Fruit fly (Drosophila melanogaster) whole organism, wandering third instar larva: ENCODE measurements around the gene CG33061.
A peak's percentile ranks its signal among the peaks of the same experiment; 100 is the strongest.

Experiments
- Abd-B ChIP-seq: fragments of >200 bp; optimal IDR thresholded peaks from 2 replicates; lab custom pipeline; 2017; ENCODE audit warnings: missing biosample characterization, missing genetic modification characterization
- CG32264 ChIP-seq: fragments of 200-800 bp; sonication (Bioruptor generic); optimal IDR thresholded peaks from 2 replicates; lab custom pipeline; 2016; ENCODE audit warnings: missing biosample characterization, missing genetic modification characterization
- CG9705 ChIP-seq: fragments of 200-800 bp; sonication (Bioruptor generic); optimal IDR thresholded peaks from 2 replicates; lab custom pipeline; 2018; ENCODE audit warnings: missing biosample characterization, mild to moderate bottlenecking, missing genetic modification characterization
- CrebA ChIP-seq: fragments of 200-800 bp; sonication (Bioruptor generic); optimal IDR thresholded peaks from 2 replicates; lab custom pipeline; 2016; ENCODE audit warnings: missing biosample characterization, mild to moderate bottlenecking, missing genetic modification characterization, borderline replicate concordance
- Dfd ChIP-seq: fragments of >200 bp; optimal IDR thresholded peaks from 2 replicates; lab custom pipeline; 2017; ENCODE audit warnings: missing biosample characterization, missing genetic modification characterization
- Dif ChIP-seq: fragments of 200-275, 200-300 bp; sonication (Bioruptor generic); optimal IDR thresholded peaks from 2 replicates; lab custom pipeline; 2018; ENCODE audit warnings: missing biosample characterization, missing genetic modification characterization; ENCODE audit not compliant: partially characterized antibody
- GATAd ChIP-seq: sonication (Bioruptor generic); optimal IDR thresholded peaks from 2 replicates; lab custom pipeline; 2016; ENCODE audit warnings: missing biosample characterization, missing genetic modification characterization
- Hnf4 ChIP-seq: fragments of 200-800 bp; sonication (Bioruptor generic); optimal IDR thresholded peaks from 2 replicates; lab custom pipeline; 2016; ENCODE audit warnings: missing biosample characterization, mild to moderate bottlenecking, missing genetic modification characterization
- Hr78 ChIP-seq: fragments of >200 bp; optimal IDR thresholded peaks from 2 replicates; lab custom pipeline; 2017; ENCODE audit warnings: missing biosample characterization, missing genetic modification characterization
- Jra ChIP-seq: sonication (Bioruptor generic); optimal IDR thresholded peaks from 2 replicates; lab custom pipeline; 2016; ENCODE audit warnings: missing biosample characterization, missing genetic modification characterization
- Mio ChIP-seq: sonication (Bioruptor generic); optimal IDR thresholded peaks from 2 replicates; lab custom pipeline; 2016; ENCODE audit warnings: missing biosample characterization, missing genetic modification characterization
- Myc ChIP-seq: fragments of >200 bp; optimal IDR thresholded peaks from 2 replicates; lab custom pipeline; 2017
- N ChIP-seq: fragments of >200 bp; optimal IDR thresholded peaks from 2 replicates; lab custom pipeline; 2018; ENCODE audit warnings: missing biosample characterization, missing external identifiers, missing genetic modification characterization
- OdsH ChIP-seq: fragments of 200-800 bp; sonication (Bioruptor generic); optimal IDR thresholded peaks from 2 replicates; lab custom pipeline; 2016; ENCODE audit warnings: missing biosample characterization, mild to moderate bottlenecking, missing genetic modification characterization
- Rel ChIP-seq, 2 experiments: fragments of 200-800 bp; sonication (Bioruptor generic) in 1 of 2; optimal IDR thresholded peaks; 2 replicates in 1 of 2; 3 replicates in 1 of 2; lab custom pipeline; 2016 to 2019; ENCODE audit warnings: mild to moderate bottlenecking in 2 of 2, missing biosample characterization in 2 of 2, missing genetic modification characterization in 2 of 2, moderate library complexity in 1 of 2
- Sp1 ChIP-seq: fragments of 200-800 bp; sonication (Bioruptor generic); optimal IDR thresholded peaks from 3 replicates; lab custom pipeline; 2019; ENCODE audit warnings: missing biosample characterization, mild to moderate bottlenecking, missing genetic modification characterization, moderate library complexity
- Vsx2 ChIP-seq: fragments of 200-300, 225-300 bp; sonication (Bioruptor generic); optimal IDR thresholded peaks from 2 replicates; lab custom pipeline; 2018; ENCODE audit warnings: missing biosample characterization, missing genetic modification characterization; ENCODE audit not compliant: partially characterized antibody
- brk ChIP-seq: fragments of 200-800 bp; sonication (Bioruptor generic); optimal IDR thresholded peaks from 2 replicates; lab custom pipeline; 2016; ENCODE audit warnings: missing biosample characterization, mild to moderate bottlenecking, missing genetic modification characterization
- dmrt93B ChIP-seq: fragments of 200-800 bp; sonication (Bioruptor generic); optimal IDR thresholded peaks from 2 replicates; lab custom pipeline; 2018; ENCODE audit warnings: missing biosample characterization, mild to moderate bottlenecking, missing genetic modification characterization
- ey ChIP-seq: fragments of 200-800 bp; sonication (Bioruptor generic); optimal IDR thresholded peaks from 2 replicates; lab custom pipeline; 2016; ENCODE audit warnings: missing biosample characterization, missing genetic modification characterization
- foxo ChIP-seq, 2 experiments: fragments of 200-800 bp; sonication (Bioruptor generic); optimal IDR thresholded peaks; 2 replicates in 1 of 2; 3 replicates in 1 of 2; lab custom pipeline; 2016 to 2017; ENCODE audit warnings: missing biosample characterization in 2 of 2, missing genetic modification characterization in 2 of 2
- fru ChIP-seq: fragments of 200-800 bp; sonication (Bioruptor generic); optimal IDR thresholded peaks from 3 replicates; lab custom pipeline; 2016; ENCODE audit warnings: missing biosample characterization, mild to moderate bottlenecking, missing genetic modification characterization
- h ChIP-seq: fragments of 200-800 bp; sonication (Bioruptor generic); optimal IDR thresholded peaks from 3 replicates; lab custom pipeline; 2016; ENCODE audit warnings: missing biosample characterization, mild to moderate bottlenecking, missing genetic modification characterization
- jim ChIP-seq: fragments of 175-275, 200-325 bp; sonication (Bioruptor generic); optimal IDR thresholded peaks from 2 replicates; lab custom pipeline; 2016; ENCODE audit warnings: missing biosample characterization, mild to moderate bottlenecking, missing genetic modification characterization
- lola ChIP-seq: fragments of >200 bp; optimal IDR thresholded peaks from 2 replicates; lab custom pipeline; 2017; ENCODE audit warnings: missing biosample characterization, missing genetic modification characterization
- pan ChIP-seq: fragments of >200 bp; optimal IDR thresholded peaks from 2 replicates; lab custom pipeline; 2017
- rgr ChIP-seq: fragments of 200-800 bp; sonication (Bioruptor generic); optimal IDR thresholded peaks from 3 replicates; lab custom pipeline; 2016; ENCODE audit warnings: missing biosample characterization, mild to moderate bottlenecking, missing genetic modification characterization
- sage ChIP-seq: fragments of 200-800 bp; sonication (Bioruptor generic); optimal IDR thresholded peaks from 2 replicates; lab custom pipeline; 2016; ENCODE audit warnings: missing biosample characterization, mild to moderate bottlenecking, missing genetic modification characterization
- sv ChIP-seq: fragments of 200-800 bp; sonication (Bioruptor generic); optimal IDR thresholded peaks from 3 replicates; lab custom pipeline; 2016; ENCODE audit warnings: missing biosample characterization, missing genetic modification characterization
- usp ChIP-seq: fragments of >200 bp; optimal IDR thresholded peaks from 2 replicates; lab custom pipeline; 2017; ENCODE audit warnings: missing biosample characterization, missing genetic modification characterization

Gene CG33061

dm6 chr3L:16367240-16367639, 37.6 kb downstream of the CG33061 start, which contains the start of gene Cpr72Ec:
Cpr72Ec (minus strand) TSS chr3L:16367340.
- TF ChIP-seq sv (GFP tag; lab: Kevin White, UChicago): no peak
- TF ChIP-seq brk (GFP tag; lab: Kevin White, UChicago): no peak
- no peak for TF ChIP-seq dmrt93B (GFP tag; lab: Kevin White, UChicago)
- no peak for TF ChIP-seq ey (GFP tag; lab: Kevin White, UChicago)
- no peak for TF ChIP-seq Jra
- TF ChIP-seq CG32264: no peak
- no peak for TF ChIP-seq foxo (GFP tag; optimal IDR thresholded peaks at IDR 0.05; lab: Kevin White, UChicago)
- TF ChIP-seq Sp1 (GFP tag; lab: Kevin White, UChicago): no peak
- TF ChIP-seq Hnf4 (GFP tag; lab: Kevin White, UChicago): no peak
- no peak for TF ChIP-seq Rel (GFP tag; optimal IDR thresholded peaks at IDR 0.05; lab: Kevin White, UChicago)
- TF ChIP-seq Rel (tag; optimal IDR thresholded peaks at IDR 0.05; lab: Kevin White, UChicago): no peak
- no peak for TF ChIP-seq CrebA (GFP tag; lab: Kevin White, UChicago)

DNA sequence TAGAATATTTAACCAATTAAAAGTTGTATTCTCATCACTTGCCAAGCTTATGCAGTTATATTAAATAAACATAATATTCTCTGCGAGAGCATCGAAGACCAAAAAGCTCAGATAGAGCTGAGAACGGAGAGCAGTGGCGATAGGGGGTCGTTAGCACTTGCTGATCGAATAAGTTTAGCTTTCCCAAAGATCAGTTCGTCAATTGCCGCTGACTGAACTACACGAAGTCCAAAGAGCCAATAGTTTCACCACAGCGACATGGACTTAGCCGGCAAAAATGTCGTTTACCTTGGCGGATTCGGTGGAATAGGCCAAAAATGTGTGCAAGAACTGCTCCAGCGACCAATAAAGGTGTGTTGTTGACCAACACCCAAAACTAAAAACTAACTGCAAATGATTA, 38.6 kb downstream of the CG33061 start, which contains the start of gene CG4842:
Gene CG4842, plus strand, starts transcription at position 191 of the 400 bp plus-strand sequence.
- TF ChIP-seq lola (GFP tag; lab: Kevin White, UChicago): no peak
- no peak for TF ChIP-seq Mio (GFP tag; lab: Kevin White, UChicago)
- no peak for TF ChIP-seq ey (GFP tag; lab: Kevin White, UChicago)
- no peak for TF ChIP-seq Abd-B
- no peak for TF ChIP-seq dmrt93B (GFP tag; lab: Kevin White, UChicago)
- no peak for TF ChIP-seq rgr (GFP tag; lab: Kevin White, UChicago)
- TF ChIP-seq GATAd (GFP tag; lab: Kevin White, UChicago): no peak
- no peak for TF ChIP-seq CG32264
- TF ChIP-seq brk (GFP tag; lab: Kevin White, UChicago): no peak
- TF ChIP-seq Dfd: no peak
- no peak for TF ChIP-seq Hr78 (GFP tag; lab: Kevin White, UChicago)
- no peak for TF ChIP-seq pan (lab: Kevin White, UChicago)
- TF ChIP-seq usp (GFP tag; lab: Kevin White, UChicago): no peak
- TF ChIP-seq sv (GFP tag; lab: Kevin White, UChicago): no peak
- no peak for TF ChIP-seq foxo (GFP tag; optimal IDR thresholded peaks at IDR 0.05; lab: Kevin White, UChicago)
- no peak for TF ChIP-seq CG9705
- TF ChIP-seq h (GFP tag; lab: Kevin White, UChicago): no peak
- no peak for TF ChIP-seq jim (GFP tag; lab: Kevin White, UChicago)
- TF ChIP-seq, all 38 proteins: peak for 0

dm6 chr3L:16369526-16369925, 39.9 kb downstream of the CG33061 start, which contains the start of gene CG18814:
CG18814 (plus strand) TSS chr3L:16369826.
- TF ChIP-seq Dfd (no peak), fru (GFP tag; lab: Kevin White, UChicago) (no peak), Jra (no peak), usp (GFP tag; lab: Kevin White, UChicago) (no peak), jim (GFP tag; lab: Kevin White, UChicago) (no peak), GATAd (GFP tag; lab: Kevin White, UChicago) (no peak), sage (GFP tag; lab: Kevin White, UChicago) (no peak), OdsH (GFP tag; lab: Kevin White, UChicago) (no peak), Dif (no peak), Mio (GFP tag; lab: Kevin White, UChicago) (no peak), sv (GFP tag; lab: Kevin White, UChicago) (no peak), dmrt93B (GFP tag; lab: Kevin White, UChicago) (no peak), Abd-B (no peak), CrebA (GFP tag; lab: Kevin White, UChicago) (no peak), Vsx2 (GFP tag; lab: Kevin White, UChicago) (no peak), Rel (GFP tag; optimal IDR thresholded peaks at IDR 0.05; lab: Kevin White, UChicago) (no peak), Rel (tag; optimal IDR thresholded peaks at IDR 0.05; lab: Kevin White, UChicago) (no peak), Sp1 (GFP tag; lab: Kevin White, UChicago) (no peak)

DNA sequence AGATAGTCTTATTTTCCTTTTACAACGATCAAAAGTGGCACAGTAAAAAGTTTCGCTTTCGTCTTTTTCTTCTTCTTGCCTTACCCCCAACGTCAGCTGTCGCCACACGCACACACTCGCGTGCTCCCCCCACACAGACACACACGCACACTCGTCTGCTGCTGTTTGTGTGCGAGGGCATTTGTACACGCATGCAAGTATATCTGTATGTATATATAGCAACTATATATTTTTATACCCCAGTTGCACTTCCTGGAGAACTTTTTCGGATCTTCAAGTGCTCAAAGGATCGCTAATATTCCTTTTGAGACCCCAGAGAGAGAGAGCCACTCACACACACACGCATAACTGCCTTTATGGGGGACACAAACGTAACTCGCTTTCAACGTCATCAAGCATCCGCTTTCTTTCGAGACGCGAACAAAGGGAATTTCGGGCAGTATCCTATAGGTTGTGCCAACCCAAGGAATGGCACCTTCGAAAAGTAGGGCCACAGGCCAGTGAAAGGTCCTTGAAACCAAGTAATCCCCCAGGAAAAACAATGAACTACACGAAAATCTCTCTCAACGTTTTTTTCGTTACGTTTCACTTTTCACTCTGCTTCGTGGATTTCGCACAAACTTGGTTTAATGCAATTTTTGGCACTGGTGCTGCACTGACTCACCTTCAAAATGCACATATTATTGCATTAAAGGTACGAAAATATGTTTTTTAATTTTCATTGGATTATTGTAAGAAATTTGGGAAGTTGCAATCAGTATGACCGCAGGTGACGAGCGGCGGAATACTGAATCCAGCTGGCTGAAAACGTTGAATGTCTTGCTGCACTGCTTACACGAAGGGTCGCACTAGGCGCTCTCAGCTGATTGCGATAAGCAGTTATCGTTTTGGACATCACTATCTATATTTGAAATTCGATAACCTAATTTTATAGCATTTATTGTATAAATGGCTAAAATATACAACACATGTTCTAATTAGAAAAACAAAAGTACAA, 48.5 kb downstream of the CG33061 start, which contains the start of gene roq:
Gene roq, minus strand, starts transcription at position 799 of the 997 bp plus-strand sequence.
- peak; percentile 19 for TF ChIP-seq OdsH (GFP tag; lab: Kevin White, UChicago)
- peak; percentile 35 for TF ChIP-seq h (GFP tag; lab: Kevin White, UChicago)
- TF ChIP-seq Myc (lab: Kevin White, UChicago): no peak
- peak; percentile 86 for TF ChIP-seq N (GFP tag; lab: Kevin White, UChicago)
- TF ChIP-seq Rel (GFP tag; optimal IDR thresholded peaks at IDR 0.05; lab: Kevin White, UChicago): peak; percentile 18
- peak; percentile 6 for TF ChIP-seq Rel (tag; optimal IDR thresholded peaks at IDR 0.05; lab: Kevin White, UChicago)
- TF ChIP-seq sv (GFP tag; lab: Kevin White, UChicago): no peak
- peak; percentile 88 for TF ChIP-seq CrebA (GFP tag; lab: Kevin White, UChicago)
- TF ChIP-seq, all 38 proteins: peak for 5
